Fruit fly (Drosophila melanogaster) whole organism, embryonic: Measurements from ENCODE around the gene CG6785.

Experiments used
- Antp ChIP-seq: fragments of 200-800 bp; sonication (Bioruptor generic); optimal IDR thresholded peaks from 3 replicates; lab custom pipeline; 2016; ENCODE audit warnings: missing biosample characterization, missing genetic modification characterization
- Atf6 ChIP-seq: fragments of 200-800 bp; sonication (Bioruptor generic); IDR thresholded peaks from 2 replicates; pipeline ENCODE4 v1.3.6; 2022; ENCODE audit warnings: missing biosample characterization, missing genetic modification characterization
- Awh ChIP-seq: fragments of 200-800 bp; sonication (Bioruptor generic); IDR thresholded peaks from 2 replicates; pipeline ENCODE4, ENCODE4 v1.3.6; 2022; ENCODE audit warnings: missing biosample characterization, missing genetic modification characterization
- CG1024 ChIP-seq: fragments of 200-800 bp; sonication (Bioruptor generic); IDR thresholded peaks from 2 replicates; pipeline ENCODE4 v1.3.6; 2022; ENCODE audit warnings: missing biosample characterization, missing genetic modification characterization
- CG10431 ChIP-seq: fragments of 200-800 bp; sonication (Bioruptor generic); optimal IDR thresholded peaks from 3 replicates; lab custom pipeline; 2018; ENCODE audit warnings: missing biosample characterization, mild to moderate bottlenecking, missing genetic modification characterization
- CG10462 ChIP-seq: fragments of 200-800 bp; sonication (Bioruptor generic); optimal IDR thresholded peaks from 2 replicates; lab custom pipeline; 2016; ENCODE audit warnings: missing biosample characterization, missing genetic modification characterization
- CG11085 ChIP-seq: fragments of 200-800 bp; sonication (Bioruptor generic); IDR thresholded peaks from 2 replicates; pipeline ENCODE4 v1.3.6; 2022; ENCODE audit warnings: missing biosample characterization, missing genetic modification characterization
- CG11560 ChIP-seq: fragments of 200-800 bp; sonication (Bioruptor generic); IDR thresholded peaks from 3 replicates; pipeline ENCODE4 v1.3.6; 2022; ENCODE audit warnings: missing biosample characterization, missing genetic modification characterization
- CG14667 ChIP-seq: fragments of 200-800 bp; sonication (Bioruptor generic); IDR thresholded peaks from 2 replicates; pipeline ENCODE4 v1.3.6; 2022; ENCODE audit warnings: missing biosample characterization, missing genetic modification characterization
- CG14965 ChIP-seq: fragments of 200-800 bp; sonication (Bioruptor generic); optimal IDR thresholded peaks from 2 replicates; lab custom pipeline; 2016; ENCODE audit warnings: missing biosample characterization, missing genetic modification characterization, borderline replicate concordance
- CG1647 ChIP-seq: fragments of 200-800 bp; sonication (Bioruptor generic); optimal IDR thresholded peaks from 3 replicates; lab custom pipeline; 2016; ENCODE audit warnings: missing biosample characterization, missing genetic modification characterization
- CG2129 ChIP-seq: fragments of 200-800 bp; sonication (Bioruptor generic); IDR thresholded peaks from 2 replicates; pipeline ENCODE4 v1.3.6; 2022; ENCODE audit warnings: missing biosample characterization, missing genetic modification characterization; ENCODE audit not compliant: partially characterized antibody
- CG31441 ChIP-seq: fragments of 200-800 bp; sonication (Bioruptor generic); IDR thresholded peaks from 2 replicates; pipeline ENCODE4 v1.3.6; 2022; ENCODE audit warnings: missing biosample characterization, missing genetic modification characterization
- CG34224 ChIP-seq: fragments of 200-800 bp; sonication (Bioruptor generic); IDR thresholded peaks from 3 replicates; pipeline ENCODE4 v1.3.6; 2022; ENCODE audit warnings: missing biosample characterization, missing genetic modification characterization; ENCODE audit not compliant: partially characterized antibody
- CG8388 ChIP-seq: fragments of 200-800 bp; sonication (Bioruptor generic); optimal IDR thresholded peaks from 2 replicates; lab custom pipeline; 2019; ENCODE audit warnings: missing biosample characterization, mild to moderate bottlenecking, missing genetic modification characterization, moderate library complexity
- CG8765 ChIP-seq: fragments of 200-800 bp; sonication (Bioruptor generic); IDR thresholded peaks from 2 replicates; pipeline ENCODE4 v1.3.6; 2022; ENCODE audit warnings: missing biosample characterization, missing genetic modification characterization
- CG9932 ChIP-seq: fragments of 200-800 bp; sonication (Bioruptor generic); IDR thresholded peaks from 2 replicates; pipeline ENCODE4 v1.3.6; 2022; ENCODE audit warnings: missing biosample characterization, missing genetic modification characterization
- CHES-1-like ChIP-seq: fragments of 200-800 bp; sonication (Bioruptor generic); optimal IDR thresholded peaks from 2 replicates; lab custom pipeline; 2016; ENCODE audit warnings: missing biosample characterization, missing genetic modification characterization
- Dek ChIP-seq: fragments of 200-800 bp; sonication (Bioruptor generic); optimal IDR thresholded peaks from 3 replicates; lab custom pipeline; 2019; ENCODE audit warnings: missing biosample characterization, mild to moderate bottlenecking, missing genetic modification characterization, moderate library complexity
- Doc3 ChIP-seq: fragments of 200-800 bp; sonication (Bioruptor generic); IDR thresholded peaks from 3 replicates; pipeline ENCODE4 v1.3.6; 2022; ENCODE audit warnings: missing biosample characterization, missing genetic modification characterization; ENCODE audit not compliant: partially characterized antibody
- Elba2 ChIP-seq: fragments of 200-800 bp; sonication (Bioruptor generic); optimal IDR thresholded peaks from 3 replicates; lab custom pipeline; 2016; ENCODE audit warnings: missing biosample characterization, missing genetic modification characterization
- HLH3B ChIP-seq: fragments of 200-800 bp; sonication (Bioruptor generic); IDR thresholded peaks from 2 replicates; pipeline ENCODE4 v1.3.6; 2022; ENCODE audit warnings: missing biosample characterization, missing genetic modification characterization
- Hey ChIP-seq: fragments of 200-800 bp; sonication (Bioruptor generic); optimal IDR thresholded peaks from 3 replicates; lab custom pipeline; 2018; ENCODE audit warnings: missing biosample characterization, mild to moderate bottlenecking, missing genetic modification characterization
- HmgD ChIP-seq: fragments of 200-800 bp; sonication (Bioruptor generic); optimal IDR thresholded peaks from 3 replicates; lab custom pipeline; 2016; ENCODE audit warnings: missing biosample characterization, missing genetic modification characterization
- Hmr ChIP-seq: fragments of 200-800 bp; sonication (Bioruptor generic); optimal IDR thresholded peaks from 3 replicates; lab custom pipeline; 2017; ENCODE audit warnings: mild to moderate bottlenecking, missing biosample characterization, missing genetic modification reagents, missing genetic modification characterization
- Mad ChIP-seq: fragments of 200-800 bp; sonication (Bioruptor generic); optimal IDR thresholded peaks from 2 replicates; lab custom pipeline; 2016; ENCODE audit warnings: missing biosample characterization, missing genetic modification characterization
- Nf-YB ChIP-seq: fragments of 200-800 bp; sonication (Bioruptor generic); optimal IDR thresholded peaks from 3 replicates; lab custom pipeline; 2019; ENCODE audit warnings: missing biosample characterization, mild to moderate bottlenecking, missing genetic modification characterization, moderate library complexity
- Ravus ChIP-seq: fragments of 200-800 bp; sonication (Bioruptor generic); IDR thresholded peaks from 2 replicates; pipeline ENCODE4 v1.3.6; 2022; ENCODE audit warnings: missing biosample characterization, missing genetic modification characterization
- Side ChIP-seq: fragments of 200-800 bp; sonication (Bioruptor generic); optimal IDR thresholded peaks from 2 replicates; lab custom pipeline; 2016; ENCODE audit warnings: missing biosample characterization, missing genetic modification characterization
- Sox100B ChIP-seq: fragments of 200-800 bp; sonication (Bioruptor generic); optimal IDR thresholded peaks from 3 replicates; lab custom pipeline; 2018; ENCODE audit warnings: missing biosample characterization, mild to moderate bottlenecking, missing genetic modification characterization
- al ChIP-seq: fragments of 200-800 bp; sonication (Bioruptor generic); IDR thresholded peaks from 2 replicates; pipeline ENCODE4 v1.3.6; 2022; ENCODE audit warnings: missing biosample characterization, missing genetic modification characterization
- ase ChIP-seq: fragments of 200-800 bp; sonication (Bioruptor generic); IDR thresholded peaks from 3 replicates; pipeline ENCODE4 v1.3.6; 2022; ENCODE audit warnings: missing biosample characterization, missing genetic modification characterization
- bigmax ChIP-seq: fragments of 200-800 bp; sonication (Bioruptor generic); optimal IDR thresholded peaks from 2 replicates; lab custom pipeline; 2018; ENCODE audit warnings: missing biosample characterization, mild to moderate bottlenecking, missing genetic modification characterization
- danr ChIP-seq: fragments of 200-800 bp; sonication (Bioruptor generic); IDR thresholded peaks from 2 replicates; pipeline ENCODE4 v1.3.6; 2022; ENCODE audit warnings: missing biosample characterization, missing genetic modification characterization
- esg ChIP-seq: fragments of 200-800 bp; sonication (Bioruptor generic); conservative IDR thresholded peaks from 2 replicates; pipeline ENCODE4 v1.3.6; 2022; ENCODE audit warnings: missing biosample characterization, missing genetic modification characterization
- fd96Cb ChIP-seq: fragments of 200-800 bp; sonication (Bioruptor generic); optimal IDR thresholded peaks from 2 replicates; lab custom pipeline; 2018; ENCODE audit warnings: missing biosample characterization, mild to moderate bottlenecking, missing genetic modification characterization, moderate library complexity
- gcm2 ChIP-seq: fragments of 200-800 bp; sonication (Bioruptor generic); optimal IDR thresholded peaks from 2 replicates; lab custom pipeline; 2016; ENCODE audit warnings: missing biosample characterization, missing genetic modification characterization
- lbe ChIP-seq: fragments of 200-800 bp; sonication (Bioruptor generic); optimal IDR thresholded peaks from 2 replicates; lab custom pipeline; 2016; ENCODE audit warnings: missing biosample characterization, mild to moderate bottlenecking, missing genetic modification characterization
- lmd ChIP-seq: fragments of 200-800 bp; sonication (Bioruptor generic); IDR thresholded peaks from 2 replicates; pipeline ENCODE4 v1.3.6; 2022; ENCODE audit warnings: missing biosample characterization, missing genetic modification characterization
- lov ChIP-seq, 2 experiments: fragments of 200-800 bp in 1 of 2; fragments of >200 bp in 1 of 2; sonication (Bioruptor generic) in 1 of 2; IDR thresholded peaks in 1 of 2; optimal IDR thresholded peaks in 1 of 2; 2 replicates in 1 of 2; 3 replicates in 1 of 2; pipeline versions ENCODE4 v1.3.6 to Lab custom; 2017 to 2022; ENCODE audit warnings: missing biosample characterization in 1 of 2, missing genetic modification characterization in 1 of 2
- mirr ChIP-seq: fragments of 200-800 bp; sonication (Bioruptor generic); optimal IDR thresholded peaks from 3 replicates; lab custom pipeline; 2018; ENCODE audit warnings: missing biosample characterization, mild to moderate bottlenecking, missing genetic modification characterization
- mld ChIP-seq: fragments of 200-800 bp; sonication (Bioruptor generic); IDR thresholded peaks from 3 replicates; pipeline ENCODE4 v1.3.6; 2022; ENCODE audit warnings: missing biosample characterization, missing genetic modification characterization; ENCODE audit not compliant: partially characterized antibody
- nerfin-1 ChIP-seq: fragments of 200-800 bp; sonication (Bioruptor generic); optimal IDR thresholded peaks from 3 replicates; lab custom pipeline; 2019; ENCODE audit warnings: missing biosample characterization, mild to moderate bottlenecking, missing genetic modification characterization, moderate library complexity
- nmo ChIP-seq: fragments of 200-800 bp; sonication (Bioruptor generic); optimal IDR thresholded peaks from 2 replicates; lab custom pipeline; 2018; ENCODE audit warnings: missing biosample characterization, mild to moderate bottlenecking, missing genetic modification characterization, moderate library complexity
- onecut ChIP-seq: fragments of 200-800 bp; sonication (Bioruptor generic); IDR thresholded peaks from 2 replicates; pipeline ENCODE4 v1.3.6; 2022; ENCODE audit warnings: missing biosample characterization, missing genetic modification characterization
- phol ChIP-seq: fragments of 200-800 bp; sonication (Bioruptor generic); optimal IDR thresholded peaks from 3 replicates; lab custom pipeline; 2018; ENCODE audit warnings: missing biosample characterization, mild to moderate bottlenecking, missing genetic modification characterization, moderate library complexity
- tap ChIP-seq: fragments of 200-800 bp; optimal IDR thresholded peaks from 3 replicates; lab custom pipeline; 2019; ENCODE audit warnings: missing biosample characterization, mild to moderate bottlenecking, missing genetic modification characterization, moderate library complexity
- trh ChIP-seq: fragments of 200-800 bp; sonication (Bioruptor generic); optimal IDR thresholded peaks from 2 replicates; lab custom pipeline; 2016; ENCODE audit warnings: missing biosample characterization, missing genetic modification characterization
- usp ChIP-seq: fragments of >200 bp; optimal IDR thresholded peaks from 2 replicates; lab custom pipeline; 2017; ENCODE audit warnings: missing biosample characterization, missing genetic modification characterization
- zf30C ChIP-seq: fragments of 200-800 bp; sonication (Bioruptor generic); optimal IDR thresholded peaks from 3 replicates; lab custom pipeline; 2018; ENCODE audit warnings: missing biosample characterization, mild to moderate bottlenecking, missing genetic modification characterization

CG6785 gene

DNA sequence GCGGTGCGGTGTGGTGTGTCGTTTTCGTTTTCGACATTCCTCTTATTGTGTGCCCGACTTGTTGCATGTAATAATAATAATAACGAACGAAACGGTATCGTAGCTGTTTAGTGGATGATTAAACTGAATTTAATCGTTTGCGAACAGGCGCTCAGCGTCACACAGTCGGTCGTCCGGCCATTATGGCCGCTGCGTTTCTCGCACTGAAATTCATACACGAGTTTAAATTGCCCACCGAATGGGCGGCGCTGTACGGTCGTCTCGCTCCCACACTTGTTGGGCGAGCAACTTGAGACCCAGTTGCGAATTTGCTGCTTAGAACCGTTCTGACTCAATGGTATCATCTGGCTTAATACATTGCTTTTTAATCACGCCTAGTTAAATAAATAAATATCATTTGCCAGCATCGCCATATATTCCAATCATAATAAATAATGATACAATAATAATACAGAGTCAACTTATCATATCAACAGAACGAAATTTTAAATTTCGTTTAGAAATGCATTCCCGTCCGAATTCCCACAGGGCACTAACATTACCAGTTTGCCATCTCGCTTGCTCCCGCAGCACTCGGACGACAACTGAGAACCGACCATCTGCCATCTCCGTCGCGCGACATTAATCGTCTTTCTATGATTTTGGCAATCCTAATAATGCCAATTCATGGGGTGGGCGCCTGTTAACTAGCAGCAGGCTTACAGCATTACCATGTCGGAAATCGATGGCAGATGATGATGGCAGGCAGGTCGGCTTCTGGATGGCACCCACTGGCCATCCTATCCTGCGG lies 33.9 kb downstream of the CG6785 start (continued):
- no peak for TF ChIP-seq lov (optimal IDR thresholded peaks at IDR 0.05; lab: Kevin White, UChicago)
- no peak for TF ChIP-seq lov (GFP tag; IDR thresholded peaks at IDR 0.05; lab: Robert Waterston, UW)
- peak; percentile 95 for TF ChIP-seq Hmr (GFP tag; lab: Kevin White, UChicago)
- TF ChIP-seq HmgD (GFP tag; lab: Kevin White, UChicago) = no peak
- TF ChIP-seq CHES-1-like (GFP tag; lab: Kevin White, UChicago) = peak; percentile 33
- TF ChIP-seq CG11560 (tag; lab: Robert Waterston, UW) = no peak
- TF ChIP-seq danr = no peak
- no peak for TF ChIP-seq CG1024 (GFP tag; lab: Robert Waterston, UW)
- TF ChIP-seq fd96Cb (tag; lab: Kevin White, UChicago) = peak; percentile 89
- TF ChIP-seq Nf-YB (GFP tag; lab: Kevin White, UChicago) = no peak
- peak; percentile 91 for TF ChIP-seq mirr (GFP tag; lab: Kevin White, UChicago)
- TF ChIP-seq phol = peak; percentile 91
- TF ChIP-seq Dek (tag; lab: Kevin White, UChicago) = peak; percentile 93
- TF ChIP-seq trh (GFP tag; lab: Kevin White, UChicago) = peak; percentile 85
- TF ChIP-seq esg (GFP tag; lab: Robert Waterston, UW) = no peak
- no peak for TF ChIP-seq Ravus (GFP tag; lab: Robert Waterston, UW)
- TF ChIP-seq CG10462 (GFP tag; lab: Kevin White, UChicago) = peak; percentile 38
- TF ChIP-seq bigmax = no peak
- no peak for TF ChIP-seq gcm2 (GFP tag; lab: Kevin White, UChicago)
- TF ChIP-seq onecut (GFP tag; lab: Robert Waterston, UW) = peak; percentile 85
- no peak for TF ChIP-seq Atf6 (GFP tag; lab: Robert Waterston, UW)
- no peak for TF ChIP-seq CG14667 (GFP tag; lab: Robert Waterston, UW)
- TF ChIP-seq Elba2 (GFP tag; lab: Kevin White, UChicago) = no peak
- no peak for TF ChIP-seq Doc3
- peak; percentile 92 for TF ChIP-seq Sox100B (GFP tag; lab: Kevin White, UChicago)
- TF ChIP-seq CG34224 (GFP tag; lab: Robert Waterston, UW) = no peak
- TF ChIP-seq ase (GFP tag; lab: Robert Waterston, UW) = no peak
- TF ChIP-seq CG31441 (GFP tag; lab: Robert Waterston, UW) = no peak
- TF ChIP-seq HLH3B (GFP tag; lab: Robert Waterston, UW) = no peak
- no peak for TF ChIP-seq al (GFP tag; lab: Robert Waterston, UW)
- TF ChIP-seq lbe (GFP tag; lab: Kevin White, UChicago) = peak; percentile 63
- TF ChIP-seq CG8765 (GFP tag; lab: Robert Waterston, UW) = no peak
- no peak for TF ChIP-seq CG14965
- TF ChIP-seq zf30C (GFP tag; lab: Kevin White, UChicago) = no peak
- TF ChIP-seq CG10431 = peak; percentile 80
- TF ChIP-seq CG9932 (GFP tag; lab: Robert Waterston, UW) = no peak
- TF ChIP-seq Side (GFP tag; lab: Kevin White, UChicago) = peak; percentile 29
- TF ChIP-seq Antp (GFP tag; lab: Kevin White, UChicago) = peak; percentile 38
- TF ChIP-seq Mad (GFP tag; lab: Kevin White, UChicago) = peak; percentile 81
- peak; percentile 83 for TF ChIP-seq tap
- no peak for TF ChIP-seq lmd (GFP tag; lab: Robert Waterston, UW)
- TF ChIP-seq nerfin-1 (tag; lab: Kevin White, UChicago) = peak; percentile 42
- TF ChIP-seq nmo (GFP tag; lab: Kevin White, UChicago) = peak; percentile 93
- TF ChIP-seq usp (GFP tag; lab: Kevin White, UChicago) = no peak
- peak; percentile 80 for TF ChIP-seq CG8388
- no peak for TF ChIP-seq mld (GFP tag; lab: Robert Waterston, UW)
- no peak for TF ChIP-seq CG2129 (GFP tag; lab: Robert Waterston, UW)
- TF ChIP-seq CG1647 = peak; percentile 80
- no peak for TF ChIP-seq Awh (GFP tag; lab: Robert Waterston, UW)
- TF ChIP-seq Hey (tag; lab: Kevin White, UChicago) = peak; percentile 66
- no peak for TF ChIP-seq CG11085
